Fruit fly (Drosophila melanogaster) whole organism, embryonic: ENCODE measurements around the gene CG11456.

Experiments used
- Bgb ChIP-seq: fragments of 200-800 bp; sonication (Bioruptor generic); IDR thresholded peaks from 2 replicates; pipeline ENCODE4 v1.3.6; 2022; ENCODE audit warnings: missing biosample characterization, missing genetic modification characterization; ENCODE audit not compliant: partially characterized antibody
- Bteb2 ChIP-seq: fragments of 200-800 bp; sonication (Bioruptor generic); optimal IDR thresholded peaks from 2 replicates; lab custom pipeline; 2016; ENCODE audit warnings: missing biosample characterization, missing genetic modification characterization
- CG12155 ChIP-seq: fragments of 200-800 bp; sonication (Bioruptor generic); optimal IDR thresholded peaks from 3 replicates; lab custom pipeline; 2016; ENCODE audit warnings: missing biosample characterization, missing genetic modification characterization
- CG12391 ChIP-seq: fragments of 200-800 bp; sonication (Bioruptor generic); optimal IDR thresholded peaks from 3 replicates; lab custom pipeline; 2018; ENCODE audit warnings: missing biosample characterization, mild to moderate bottlenecking, missing genetic modification characterization, moderate library complexity
- CG13287 ChIP-seq: fragments of 200-800 bp; sonication (Bioruptor generic); IDR thresholded peaks from 2 replicates; pipeline ENCODE4 v1.3.6; 2022; ENCODE audit warnings: missing biosample characterization, missing genetic modification characterization; ENCODE audit not compliant: partially characterized antibody
- CG13775 ChIP-seq: fragments of 200-800 bp; sonication (Bioruptor generic); optimal IDR thresholded peaks from 3 replicates; lab custom pipeline; 2017; ENCODE audit warnings: missing biosample characterization, mild to moderate bottlenecking, missing genetic modification characterization
- CG14860 ChIP-seq: fragments of 200-800 bp; sonication (Bioruptor generic); IDR thresholded peaks from 3 replicates; pipeline ENCODE4 v1.3.6; 2022; ENCODE audit warnings: missing biosample characterization, missing genetic modification characterization; ENCODE audit not compliant: partially characterized antibody
- CG15514 ChIP-seq: fragments of 200-800 bp; sonication (Bioruptor generic); optimal IDR thresholded peaks from 3 replicates; lab custom pipeline; 2017; ENCODE audit warnings: missing biosample characterization, missing genetic modification characterization, mild to moderate bottlenecking, moderate library complexity, missing genetic modification reagents
- CG17829 ChIP-seq: fragments of 200-800 bp; optimal IDR thresholded peaks from 2 replicates; lab custom pipeline; 2019; ENCODE audit warnings: missing biosample characterization, mild to moderate bottlenecking, missing genetic modification characterization, moderate library complexity
- CG18476 ChIP-seq: fragments of 200-800 bp; sonication (Bioruptor generic); optimal IDR thresholded peaks from 2 replicates; lab custom pipeline; 2016; ENCODE audit warnings: missing biosample characterization, mild to moderate bottlenecking, missing genetic modification characterization
- CG2116 ChIP-seq: fragments of 200-800 bp; sonication (Bioruptor generic); optimal IDR thresholded peaks from 3 replicates; lab custom pipeline; 2018; ENCODE audit warnings: missing biosample characterization, mild to moderate bottlenecking, missing genetic modification characterization
- CG2199 ChIP-seq: fragments of 200-800 bp; sonication (Bioruptor generic); IDR thresholded peaks from 3 replicates; pipeline ENCODE4 v1.3.6; 2022; ENCODE audit warnings: missing biosample characterization, missing genetic modification characterization
- CG2712 ChIP-seq: fragments of 200-800 bp; optimal IDR thresholded peaks from 3 replicates; lab custom pipeline; 2019; ENCODE audit warnings: missing biosample characterization, mild to moderate bottlenecking, missing genetic modification characterization, moderate library complexity
- CG34224 ChIP-seq: fragments of 200-800 bp; sonication (Bioruptor generic); IDR thresholded peaks from 3 replicates; pipeline ENCODE4 v1.3.6; 2022; ENCODE audit warnings: missing biosample characterization, missing genetic modification characterization; ENCODE audit not compliant: partially characterized antibody
- CG3995 ChIP-seq: fragments of 200-800 bp; sonication (Bioruptor generic); optimal IDR thresholded peaks from 3 replicates; lab custom pipeline; 2016; ENCODE audit warnings: missing biosample characterization, missing genetic modification characterization
- CG42726 ChIP-seq: fragments of 200-800 bp; sonication (Bioruptor generic); IDR thresholded peaks from 2 replicates; pipeline ENCODE4 v1.3.6; 2022; ENCODE audit warnings: missing biosample characterization, missing genetic modification characterization; ENCODE audit not compliant: partially characterized antibody
- CG4617 ChIP-seq: fragments of 200-800 bp; sonication (Bioruptor generic); optimal IDR thresholded peaks from 3 replicates; lab custom pipeline; 2016; ENCODE audit warnings: missing biosample characterization, missing genetic modification characterization, borderline replicate concordance
- CG8290 ChIP-seq, 3 experiments: fragments of 200-800 bp; sonication (Bioruptor generic); optimal IDR thresholded peaks; 2 replicates each; lab custom pipeline; 2016 to 2019; ENCODE audit warnings: missing biosample characterization in 3 of 3, missing genetic modification characterization in 3 of 3, mild to moderate bottlenecking in 2 of 3, moderate library complexity in 1 of 3
- CG8924 ChIP-seq: fragments of 200-800 bp; optimal IDR thresholded peaks from 3 replicates; lab custom pipeline; 2019; ENCODE audit warnings: missing biosample characterization, mild to moderate bottlenecking, missing genetic modification characterization, moderate library complexity
- CG9437 ChIP-seq: fragments of 200-800 bp; sonication (Bioruptor generic); optimal IDR thresholded peaks from 2 replicates; lab custom pipeline; 2018; ENCODE audit warnings: missing biosample characterization, mild to moderate bottlenecking, missing genetic modification characterization
- CG9727 ChIP-seq: fragments of 200-800 bp; sonication (Bioruptor generic); optimal IDR thresholded peaks from 3 replicates; lab custom pipeline; 2017; ENCODE audit warnings: missing biosample characterization, mild to moderate bottlenecking, missing genetic modification characterization
- CkIIα-i1 ChIP-seq: fragments of 200-800 bp; sonication (Bioruptor generic); IDR thresholded peaks from 2 replicates; pipeline ENCODE4 v1.3.6; 2022; ENCODE audit warnings: missing biosample characterization, missing genetic modification characterization
- CoRest ChIP-seq: fragments of 200-800 bp; sonication (Bioruptor generic); optimal IDR thresholded peaks from 3 replicates; lab custom pipeline; 2018; ENCODE audit warnings: missing biosample characterization, mild to moderate bottlenecking, missing genetic modification characterization, moderate library complexity
- Dref ChIP-seq: fragments of 200-800 bp; sonication (Bioruptor generic); IDR thresholded peaks from 2 replicates; pipeline ENCODE4 v1.3.6; 2022; ENCODE audit warnings: missing biosample characterization, missing genetic modification characterization
- E2f2 ChIP-seq: fragments of 200-800 bp; sonication (Bioruptor generic); IDR thresholded peaks from 2 replicates; pipeline ENCODE4 v1.3.6; 2022; ENCODE audit warnings: missing biosample characterization, missing genetic modification characterization
- Ets97D ChIP-seq: fragments of 200-800 bp; sonication (Bioruptor generic); optimal IDR thresholded peaks from 3 replicates; lab custom pipeline; 2016; ENCODE audit warnings: missing biosample characterization, missing genetic modification characterization
- Med ChIP-seq: fragments of 200-800 bp; sonication (Bioruptor generic); peaks from one replicate; lab custom pipeline; 2016; ENCODE audit warnings: missing biosample characterization, missing genetic modification characterization, mild to moderate bottlenecking, inconsistent platforms, moderate library complexity
- Nf-YB ChIP-seq: fragments of 200-800 bp; sonication (Bioruptor generic); optimal IDR thresholded peaks from 3 replicates; lab custom pipeline; 2019; ENCODE audit warnings: missing biosample characterization, mild to moderate bottlenecking, missing genetic modification characterization, moderate library complexity
- Sin3A ChIP-seq: fragments of >200 bp; optimal IDR thresholded peaks from 2 replicates; lab custom pipeline; 2018
- Sry-β ChIP-seq: fragments of 200-800 bp; sonication (Bioruptor generic); optimal IDR thresholded peaks from 2 replicates; lab custom pipeline; 2018; ENCODE audit warnings: missing biosample characterization, mild to moderate bottlenecking, missing genetic modification characterization, moderate library complexity
- Ssrp ChIP-seq: fragments of 200-800 bp; sonication (Bioruptor generic); optimal IDR thresholded peaks from 2 replicates; lab custom pipeline; 2018; ENCODE audit warnings: missing biosample characterization, mild to moderate bottlenecking, missing genetic modification characterization, moderate library complexity
- gfzf ChIP-seq: fragments of 200-800 bp; sonication (Bioruptor generic); optimal IDR thresholded peaks from 2 replicates; lab custom pipeline; 2016; ENCODE audit warnings: missing biosample characterization, mild to moderate bottlenecking, missing genetic modification characterization, moderate library complexity
- gsb ChIP-seq: fragments of 200-800 bp; sonication (Bioruptor generic); IDR thresholded peaks from 2 replicates; pipeline ENCODE4 v1.3.6; 2022; ENCODE audit warnings: missing biosample characterization, missing genetic modification characterization
- hbn ChIP-seq: fragments of 200-800 bp; sonication (Bioruptor generic); IDR thresholded peaks from 2 replicates; pipeline ENCODE4 v1.3.6; 2022; ENCODE audit warnings: missing biosample characterization, missing genetic modification characterization; ENCODE audit not compliant: partially characterized antibody
- inv ChIP-seq: fragments of 200-800 bp; sonication (Bioruptor generic); IDR thresholded peaks from 2 replicates; pipeline ENCODE4 v1.3.6; 2022; ENCODE audit warnings: missing biosample characterization, missing genetic modification characterization; ENCODE audit not compliant: partially characterized antibody
- nerfin-1 ChIP-seq: fragments of 200-800 bp; sonication (Bioruptor generic); optimal IDR thresholded peaks from 3 replicates; lab custom pipeline; 2019; ENCODE audit warnings: missing biosample characterization, mild to moderate bottlenecking, missing genetic modification characterization, moderate library complexity
- nerfin-2 ChIP-seq: fragments of 200-800 bp; sonication (Bioruptor generic); IDR thresholded peaks from 2 replicates; pipeline ENCODE4 v1.3.6; 2022; ENCODE audit warnings: missing biosample characterization, missing genetic modification characterization; ENCODE audit not compliant: partially characterized antibody
- nmo ChIP-seq: fragments of 200-800 bp; sonication (Bioruptor generic); optimal IDR thresholded peaks from 2 replicates; lab custom pipeline; 2018; ENCODE audit warnings: missing biosample characterization, mild to moderate bottlenecking, missing genetic modification characterization, moderate library complexity
- odd ChIP-seq: fragments of 200-800 bp; sonication (Bioruptor generic); optimal IDR thresholded peaks from 2 replicates; lab custom pipeline; 2017; ENCODE audit warnings: missing biosample characterization, mild to moderate bottlenecking, missing genetic modification characterization
- phol ChIP-seq: fragments of 200-800 bp; sonication (Bioruptor generic); optimal IDR thresholded peaks from 3 replicates; lab custom pipeline; 2018; ENCODE audit warnings: missing biosample characterization, mild to moderate bottlenecking, missing genetic modification characterization, moderate library complexity
- rib ChIP-seq: fragments of 200-800 bp; sonication (Bioruptor generic); IDR thresholded peaks from 2 replicates; pipeline ENCODE4 v1.3.6; 2022; ENCODE audit warnings: missing biosample characterization, missing genetic modification characterization
- stwl ChIP-seq: fragments of 200-800 bp; sonication (Bioruptor generic); optimal IDR thresholded peaks from 3 replicates; lab custom pipeline; 2018; ENCODE audit warnings: missing biosample characterization, mild to moderate bottlenecking, missing genetic modification characterization, moderate library complexity
- toy ChIP-seq: fragments of 200-800 bp; sonication (Bioruptor generic); IDR thresholded peaks from 2 replicates; pipeline ENCODE4 v1.3.6; 2022; ENCODE audit warnings: missing biosample characterization, missing genetic modification characterization
- unc-4 ChIP-seq: fragments of 200-800 bp; sonication (Bioruptor generic); IDR thresholded peaks from 2 replicates; pipeline ENCODE4 v1.3.6; 2022; ENCODE audit warnings: missing biosample characterization, missing genetic modification characterization; ENCODE audit not compliant: partially characterized antibody
- usp ChIP-seq: fragments of >200 bp; optimal IDR thresholded peaks from 2 replicates; lab custom pipeline; 2017; ENCODE audit warnings: missing biosample characterization, missing genetic modification characterization
- vnd ChIP-seq: fragments of 200-800 bp; sonication (Bioruptor generic); IDR thresholded peaks from 3 replicates; pipeline ENCODE4 v1.3.6; 2022; ENCODE audit warnings: missing biosample characterization, missing genetic modification characterization; ENCODE audit not compliant: partially characterized antibody

CG11456 gene

DNA sequence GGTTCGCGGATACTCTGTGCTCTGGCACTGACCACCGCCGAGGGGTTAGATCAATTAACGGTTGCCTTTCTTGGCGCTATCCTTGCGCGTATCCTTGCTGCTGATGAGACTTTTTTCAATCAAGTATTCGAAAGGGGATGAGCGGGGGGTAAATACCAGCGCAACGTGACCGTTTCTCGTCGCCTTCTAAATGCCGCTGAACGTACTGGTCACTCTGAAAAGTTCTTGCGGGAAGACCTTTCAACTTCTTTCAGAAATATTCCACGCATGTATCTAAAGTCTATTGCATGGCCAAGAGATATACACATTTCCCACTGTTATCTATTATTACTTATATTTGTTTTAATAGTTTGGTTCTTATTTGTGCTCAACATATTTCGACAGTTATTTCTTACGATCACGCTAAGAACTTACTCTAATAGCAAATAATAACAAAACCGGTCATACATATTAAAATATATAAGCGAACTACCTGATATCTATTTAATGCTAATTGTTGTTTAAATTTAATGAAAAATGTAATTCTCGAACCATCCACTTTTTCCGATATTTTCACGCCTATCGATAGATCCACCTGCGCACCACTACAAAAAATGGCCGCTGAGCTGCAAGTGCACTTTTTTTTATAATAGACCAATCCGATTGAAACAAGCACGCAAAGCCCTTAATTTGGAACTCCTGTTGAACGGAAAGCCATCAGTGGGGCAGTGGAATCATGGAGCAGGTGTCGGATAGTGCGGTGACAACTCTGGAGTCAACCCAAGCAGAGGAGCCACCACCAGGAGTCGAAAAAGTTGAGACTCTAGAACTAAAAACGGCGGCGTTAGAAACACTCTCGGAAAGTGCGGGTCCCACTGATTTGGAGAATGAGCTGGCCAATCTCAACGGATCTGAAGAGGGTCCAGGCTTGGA is 32.4 kb upstream of the CG11456 start, which contains the start of the genes CG3634 and HIPP1 (continued):
- TF ChIP-seq CG2116 (GFP tag; lab: Kevin White, UChicago) (peak; percentile 71), CoRest (tag; lab: Kevin White, UChicago) (peak; percentile 53), CG4617 (GFP tag; lab: Kevin White, UChicago) (peak; percentile 71), CG14860 (GFP tag; lab: Robert Waterston, UW) (peak; percentile 42; the same call in 2 of the 3 replicates), hbn (GFP tag; lab: Robert Waterston, UW) (peak; percentile 59), rib (GFP tag; lab: Robert Waterston, UW) (0 out of 2 replicates have a peak, but pooled peaks have one; percentile 23), CG12155 (GFP tag; lab: Kevin White, UChicago) (peak; percentile 8), CG8290 (GFP tag; optimal IDR thresholded peaks at IDR 0.05; lab: Kevin White, UChicago) (peak; percentile 3), CG8290 (tag; optimal IDR thresholded peaks at IDR 0.05; lab: Kevin White, UChicago) (no peak), gfzf (GFP tag; lab: Kevin White, UChicago) (peak; percentile 83), Ets97D (peak; percentile 45), CG3995 (GFP tag; lab: Kevin White, UChicago) (peak; percentile 27), CG13287 (GFP tag; lab: Robert Waterston, UW) (peak; percentile 75), CG2199 (no peak), Sry-β (GFP tag; lab: Kevin White, UChicago) (peak; percentile 64), Med (GFP tag; lab: Kevin White, UChicago) (peak; percentile 67), CG8924 (tag; lab: Kevin White, UChicago) (peak; percentile 11), CkIIα-i1 (no peak), usp (GFP tag; lab: Kevin White, UChicago) (no peak), Ssrp (no peak), nmo (GFP tag; lab: Kevin White, UChicago) (peak; percentile 62), Bteb2 (GFP tag; lab: Kevin White, UChicago) (no peak), CG2712 (tag; lab: Kevin White, UChicago) (peak; percentile 50), CG17829 (tag; lab: Kevin White, UChicago) (peak; percentile 31), inv (GFP tag; lab: Robert Waterston, UW) (peak; percentile 56), Sin3A (lab: Kevin White, UChicago) (peak; percentile 69), Bgb (peak; percentile 41; the same call in 1 of the 2 replicates), CG18476 (no peak), Dref (GFP tag; lab: Robert Waterston, UW) (peak; percentile 65), Nf-YB (peak; percentile 36), nerfin-2 (0 out of 2 replicates have a peak, but pooled peaks have one; percentile 29), CG34224 (GFP tag; lab: Robert Waterston, UW) (peak; percentile 73), gsb (GFP tag; lab: Robert Waterston, UW) (no peak), unc-4 (peak; percentile 69; the same call in 1 of the 2 replicates), stwl (tag; lab: Kevin White, UChicago) (peak; percentile 9), CG15514 (GFP tag; lab: Kevin White, UChicago) (peak; percentile 22), phol (tag; lab: Kevin White, UChicago) (peak; percentile 97), CG13775 (GFP tag; lab: Kevin White, UChicago) (peak; percentile 10), toy (no peak), E2f2 (GFP tag; lab: Robert Waterston, UW) (peak; percentile 50; the same call in 1 of the 2 replicates), nerfin-1 (peak; percentile 48), CG9437 (GFP tag; lab: Kevin White, UChicago) (peak; percentile 39), vnd (peak; percentile 68; the same call in 2 of the 3 replicates), odd (GFP tag; lab: Kevin White, UChicago) (no peak), CG9727 (GFP tag; lab: Kevin White, UChicago) (peak; percentile 17), CG42726 (GFP tag; lab: Robert Waterston, UW) (no peak), CG12391 (tag; lab: Kevin White, UChicago) (peak; percentile 54)
